Worm (Caenorhabditis elegans) whole organism, late embryonic: ENCODE data around the gene C06B3.7.

Experiments used
- C38D4.7 ChIP-seq: fragments of 200-800 bp; sonication (Bioruptor generic); optimal IDR thresholded peaks from 2 replicates; lab custom pipeline; 2018; ENCODE audit warnings: mild to moderate bottlenecking, missing genetic modification characterization, moderate library complexity, missing compliant biosample characterization
- K02D7.2 ChIP-seq: sonication (generic microtip); optimal IDR thresholded peaks from 2 replicates; lab custom pipeline; 2017; ENCODE audit warnings: mild to moderate bottlenecking, missing genetic modification characterization, missing compliant biosample characterization
- K09A11.1 ChIP-seq: sonication (generic microtip); optimal IDR thresholded peaks from 2 replicates; lab custom pipeline; 2017; ENCODE audit warnings: antibody characterized with exemption, mild to moderate bottlenecking, missing genetic modification characterization, missing compliant biosample characterization; ENCODE audit not compliant: insufficient read depth
- ahr-1 ChIP-seq: sonication (generic microtip); optimal IDR thresholded peaks from 2 replicates; lab custom pipeline; 2016; ENCODE audit warnings: missing genetic modification characterization, missing compliant biosample characterization
- ama-1 ChIP-seq: fragments of 150-350 bp; optimal IDR thresholded peaks from 2 replicates; lab custom pipeline; 2014
- ceh-19 ChIP-seq: fragments of 200-800 bp; sonication (Bioruptor generic); optimal IDR thresholded peaks from 2 replicates; lab custom pipeline; 2018; ENCODE audit warnings: mild to moderate bottlenecking, missing genetic modification characterization, missing compliant biosample characterization
- ceh-30 ChIP-seq: fragments of 150-350 bp; optimal IDR thresholded peaks from 2 replicates; lab custom pipeline; 2014; ENCODE audit warnings: missing biosample characterization, missing genetic modification characterization
- ceh-31 ChIP-seq: sonication (generic microtip); optimal IDR thresholded peaks from 2 replicates; lab custom pipeline; 2016; ENCODE audit warnings: missing genetic modification characterization, missing compliant biosample characterization
- ceh-48 ChIP-seq: sonication (generic microtip); optimal IDR thresholded peaks from 2 replicates; lab custom pipeline; 2016; ENCODE audit warnings: missing genetic modification characterization, inconsistent platforms, missing compliant biosample characterization
- dve-1 ChIP-seq: sonication (generic microtip); optimal IDR thresholded peaks from 2 replicates; lab custom pipeline; 2017; ENCODE audit warnings: antibody characterized with exemption, mild to moderate bottlenecking, missing genetic modification characterization, missing compliant biosample characterization
- elt-2 ChIP-seq: sonication (generic microtip); optimal IDR thresholded peaks from 2 replicates; lab custom pipeline; 2016; ENCODE audit warnings: missing genetic modification reagents, missing genetic modification characterization, missing compliant biosample characterization
- ets-4 ChIP-seq: sonication (generic microtip); optimal IDR thresholded peaks from 2 replicates; lab custom pipeline; 2016; ENCODE audit warnings: missing genetic modification characterization, missing compliant biosample characterization
- eyg-1 ChIP-seq: sonication (generic microtip); optimal IDR thresholded peaks from 2 replicates; lab custom pipeline; 2016; ENCODE audit warnings: missing genotype, missing genetic modification characterization, missing compliant biosample characterization
- fkh-10 ChIP-seq: fragments of 150-350 bp; optimal IDR thresholded peaks from 2 replicates; lab custom pipeline; 2014; ENCODE audit warnings: missing biosample characterization, missing genetic modification reagents, missing genetic modification characterization
- gmeb-2 ChIP-seq: sonication (generic microtip); optimal IDR thresholded peaks from 2 replicates; lab custom pipeline; 2016; ENCODE audit warnings: missing genetic modification characterization, inconsistent platforms, missing compliant biosample characterization
- hlh-15 ChIP-seq: sonication (generic microtip); optimal IDR thresholded peaks from 2 replicates; lab custom pipeline; 2016; ENCODE audit warnings: missing genetic modification characterization, missing compliant biosample characterization
- hlh-30 ChIP-seq: sonication (generic microtip); optimal IDR thresholded peaks from 2 replicates; lab custom pipeline; 2017; ENCODE audit warnings: antibody characterized with exemption, missing genetic modification characterization, missing compliant biosample characterization; ENCODE audit not compliant: insufficient read depth
- hlh-8 ChIP-seq: sonication (generic microtip); optimal IDR thresholded peaks from 2 replicates; lab custom pipeline; 2016; ENCODE audit warnings: missing genotype, missing genetic modification characterization, missing compliant biosample characterization
- lin-11 ChIP-seq: fragments of 200-800 bp; sonication (Bioruptor generic); optimal IDR thresholded peaks from 2 replicates; lab custom pipeline; 2018; ENCODE audit warnings: mild to moderate bottlenecking, missing genetic modification characterization, missing compliant biosample characterization
- madf-2 ChIP-seq: sonication (generic microtip); optimal IDR thresholded peaks from 2 replicates; lab custom pipeline; 2017; ENCODE audit warnings: missing genetic modification characterization, missing compliant biosample characterization
- mec-3 ChIP-seq: sonication (generic microtip); optimal IDR thresholded peaks from 2 replicates; lab custom pipeline; 2016; ENCODE audit warnings: borderline replicate concordance, missing genetic modification characterization, missing compliant biosample characterization
- nhr-232 ChIP-seq: sonication (generic microtip); optimal IDR thresholded peaks from 2 replicates; lab custom pipeline; 2016; ENCODE audit warnings: missing genetic modification characterization, missing compliant biosample characterization
- npax-4 ChIP-seq: sonication (generic microtip); optimal IDR thresholded peaks from 2 replicates; lab custom pipeline; 2016; ENCODE audit warnings: missing genetic modification characterization, missing compliant biosample characterization
- odd-2 ChIP-seq: sonication (generic microtip); optimal IDR thresholded peaks from 2 replicates; lab custom pipeline; 2017; ENCODE audit warnings: antibody characterized with exemption, mild to moderate bottlenecking, missing genetic modification characterization, missing compliant biosample characterization
- pag-3 ChIP-seq: sonication (generic microtip); optimal IDR thresholded peaks from 2 replicates; lab custom pipeline; 2016; ENCODE audit warnings: missing compliant biosample characterization, missing genetic modification characterization, borderline replicate concordance
- pat-9 ChIP-seq: fragments of 200-800 bp; sonication (Bioruptor generic); optimal IDR thresholded peaks from 2 replicates; lab custom pipeline; 2018; ENCODE audit warnings: mild to moderate bottlenecking, missing genetic modification characterization, moderate library complexity, missing compliant biosample characterization
- pax-1 ChIP-seq: fragments of 150-350 bp; optimal IDR thresholded peaks from 2 replicates; lab custom pipeline; 2014; ENCODE audit warnings: missing biosample characterization, missing genetic modification characterization
- pha-2 ChIP-seq: sonication (generic microtip); optimal IDR thresholded peaks from 2 replicates; lab custom pipeline; 2017; ENCODE audit warnings: mild to moderate bottlenecking, missing genetic modification characterization, missing compliant biosample characterization
- pros-1 ChIP-seq: fragments of 150-350 bp; optimal IDR thresholded peaks from 2 replicates; lab custom pipeline; 2014; ENCODE audit warnings: missing biosample characterization, missing genetic modification reagents, missing genetic modification characterization
- ref-2 ChIP-seq: sonication (generic microtip); optimal IDR thresholded peaks from 2 replicates; lab custom pipeline; 2016; ENCODE audit warnings: missing genetic modification characterization, missing compliant biosample characterization
- syd-9 ChIP-seq: sonication (generic microtip); optimal IDR thresholded peaks from 2 replicates; lab custom pipeline; 2016; ENCODE audit warnings: mild to moderate bottlenecking, missing genetic modification characterization, moderate library complexity, missing compliant biosample characterization
- ttx-3 ChIP-seq: sonication (generic microtip); optimal IDR thresholded peaks from 2 replicates; lab custom pipeline; 2016; ENCODE audit warnings: missing genetic modification reagents, missing genetic modification characterization, missing compliant biosample characterization
- unc-3 ChIP-seq, 2 experiments: fragments of 200-800 bp in 1 of 2; sonication (Bioruptor generic) in 1 of 2; sonication (generic microtip) in 1 of 2; conservative IDR thresholded peaks in 1 of 2; optimal IDR thresholded peaks in 1 of 2; 2 replicates each; pipeline versions ENCODE4 v1.3.6 to Lab custom; 2016 to 2022; ENCODE audit warnings: missing compliant biosample characterization in 2 of 2, missing genetic modification characterization in 2 of 2, missing genetic modification reagents in 1 of 2
- unc-55 ChIP-seq: sonication (generic microtip); optimal IDR thresholded peaks from 2 replicates; lab custom pipeline; 2017; ENCODE audit warnings: missing biosample characterization, missing genetic modification reagents, missing genetic modification characterization

C06B3.7 gene

DNA sequence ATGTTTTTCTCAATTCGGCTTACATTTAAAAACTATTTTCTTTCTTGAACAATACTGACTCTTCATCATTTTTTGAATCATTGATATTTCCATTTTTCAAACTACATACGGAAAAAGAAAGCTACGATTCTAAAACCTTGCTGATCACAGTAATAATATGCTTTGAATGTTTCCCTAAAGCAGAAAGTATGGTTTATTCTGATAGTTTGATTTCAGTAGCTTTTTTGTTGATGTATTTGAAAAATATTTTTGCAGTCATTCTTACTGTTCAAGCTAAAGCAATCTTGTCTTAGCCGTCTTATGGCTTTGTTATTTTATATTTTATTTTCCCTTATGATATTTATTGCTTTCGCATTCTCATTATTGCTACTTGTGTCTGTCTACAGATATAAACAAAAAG is 20.0 kb downstream of the C06B3.7 start, which contains the start of gene srxa-13:
srxa-13 (plus strand) TSS at position 301 of the 400 bp plus-strand sequence.
- TF ChIP-seq hlh-8 (tag; lab: Kevin White, UChicago) (no peak), ref-2 (tag; lab: Kevin White, UChicago) (no peak), elt-2 (tag; lab: Kevin White, UChicago) (no peak), hlh-15 (tag; lab: Kevin White, UChicago) (no peak), eyg-1 (no peak), pat-9 (tag; lab: Kevin White, UChicago) (no peak), K09A11.1 (tag; lab: Kevin White, UChicago) (no peak), fkh-10 (GFP tag; lab: Kevin White, UChicago) (no peak), pag-3 (no peak), pha-2 (tag; lab: Kevin White, UChicago) (no peak), ets-4 (tag; lab: Kevin White, UChicago) (no peak), madf-2 (tag; lab: Kevin White, UChicago) (no peak), gmeb-2 (tag; lab: Kevin White, UChicago) (no peak), lin-11 (tag; lab: Kevin White, UChicago) (no peak), nhr-232 (tag; lab: Kevin White, UChicago) (no peak), hlh-30 (no peak), unc-3 (GFP tag; conservative IDR thresholded peaks at IDR 0.05; lab: Robert Waterston, UW) (no peak), unc-3 (tag; optimal IDR thresholded peaks at IDR 0.05; lab: Kevin White, UChicago) (no peak), mec-3 (tag; lab: Kevin White, UChicago) (no peak)

DNA sequence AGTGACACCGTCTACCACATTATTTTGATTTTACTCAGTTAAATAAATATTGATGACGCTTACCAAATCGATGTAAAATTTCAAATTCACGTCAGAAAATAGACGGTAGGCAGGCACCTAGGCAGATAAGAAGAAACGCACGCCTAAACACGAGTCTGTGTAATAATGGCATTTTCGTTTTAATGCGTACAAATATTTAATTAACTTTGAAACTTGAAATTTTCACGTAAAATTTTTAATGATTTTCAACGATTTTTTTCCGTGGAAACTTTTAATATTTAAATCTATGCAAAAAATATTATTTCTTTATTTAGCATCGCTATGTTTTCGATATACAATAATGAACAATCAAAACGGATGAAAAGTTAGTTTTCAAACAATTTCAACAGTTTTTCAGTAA is 21.7 kb downstream of the C06B3.7 start, which contains the start of gene C06B3.16:
C06B3.16 (plus strand) TSS at position 301 of the 400 bp plus-strand sequence.
- no peak for TF ChIP-seq syd-9 (tag; lab: Kevin White, UChicago)
- TF ChIP-seq eyg-1, result no peak
- TF ChIP-seq K09A11.1 (tag; lab: Kevin White, UChicago), result no peak
- TF ChIP-seq K02D7.2, result no peak
- TF ChIP-seq ama-1 (lab: Kevin White, UChicago), result no peak
- TF ChIP-seq ceh-30 (tag; lab: Kevin White, UChicago), result no peak
- no peak for TF ChIP-seq ceh-48
- TF ChIP-seq ttx-3 (tag; lab: Kevin White, UChicago), result no peak
- no peak for TF ChIP-seq ceh-31 (tag; lab: Kevin White, UChicago)

DNA sequence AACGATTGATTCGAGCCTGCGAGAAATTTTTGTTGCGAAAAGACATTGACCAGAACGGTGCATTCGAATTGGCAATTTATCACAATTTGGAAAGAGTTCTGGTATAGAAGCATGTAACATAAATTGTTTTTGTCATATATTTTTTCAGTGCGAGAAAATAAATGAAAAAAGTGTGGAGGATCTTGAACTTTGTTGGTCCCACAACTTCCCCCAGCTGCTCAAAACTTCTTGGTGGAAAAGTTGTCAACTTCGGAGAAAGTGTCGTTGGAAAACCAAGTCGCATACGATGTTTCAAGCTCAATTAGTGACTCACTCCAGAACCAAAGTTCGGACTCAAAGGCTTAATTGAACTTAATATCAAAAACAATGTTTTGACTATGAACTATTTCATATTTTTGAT is 22.5 kb downstream of the C06B3.7 start:
- no peak for TF ChIP-seq pros-1 (tag; lab: Kevin White, UChicago)

DNA sequence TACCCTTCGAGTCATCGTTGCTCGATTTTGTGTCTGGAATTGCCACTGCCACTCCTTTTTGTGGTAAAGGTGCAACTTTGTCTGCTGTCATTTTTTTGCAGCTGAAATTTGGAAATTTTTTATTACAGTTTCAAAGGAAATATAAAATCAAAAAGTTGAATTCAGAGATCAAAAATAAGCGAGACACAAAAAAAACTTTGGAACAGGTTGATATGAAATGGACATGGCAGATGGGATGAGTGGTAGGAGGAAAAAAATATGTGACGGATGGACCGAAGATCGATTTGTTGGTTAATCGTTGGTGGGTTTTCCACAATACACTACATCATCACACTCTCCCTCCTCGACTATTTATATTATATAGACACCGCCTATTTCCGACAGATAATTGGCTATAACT is 25.1 kb downstream of the C06B3.7 start, which contains the start of gene R10D12.1:
R10D12.1 (minus strand) TSS at position 101 of the 400 bp plus-strand sequence.
- TF ChIP-seq npax-4 (tag; lab: Kevin White, UChicago), result no peak
- no peak for TF ChIP-seq ahr-1 (tag; lab: Kevin White, UChicago)
- TF ChIP-seq odd-2, result no peak
- no peak for TF ChIP-seq ceh-19 (GFP tag; lab: Kevin White, UChicago)
- TF ChIP-seq elt-2 (tag; lab: Kevin White, UChicago), result no peak
- no peak for TF ChIP-seq pax-1 (tag; lab: Kevin White, UChicago)
- TF ChIP-seq dve-1 (tag; lab: Kevin White, UChicago), result no peak
- no peak for TF ChIP-seq pag-3
- TF ChIP-seq mec-3 (tag; lab: Kevin White, UChicago), result no peak
- TF ChIP-seq unc-55 (GFP tag; lab: Kevin White, UChicago), result no peak
- no peak for TF ChIP-seq ceh-30 (tag; lab: Kevin White, UChicago)
- TF ChIP-seq K09A11.1 (tag; lab: Kevin White, UChicago), result no peak
- no peak for TF ChIP-seq C38D4.7 (GFP tag; lab: Kevin White, UChicago)
- TF ChIP-seq pha-2 (tag; lab: Kevin White, UChicago), result no peak
